Worm (Caenorhabditis elegans) whole organism, mixed stage, embryonic: ENCODE measurements around the gene obr-1.

ENCODE experiments used
- M03D4.4 ChIP-seq: sonication (generic microtip); optimal IDR thresholded peaks from 2 replicates; lab custom pipeline; 2017; ENCODE audit warnings: mild to moderate bottlenecking, missing genetic modification characterization, missing compliant biosample characterization
- bed-3 ChIP-seq: fragments of 200-800 bp; sonication (Bioruptor generic); optimal IDR thresholded peaks from 3 replicates; lab custom pipeline; 2018; ENCODE audit warnings: mild to moderate bottlenecking, missing genetic modification characterization, moderate library complexity, missing compliant biosample characterization
- blmp-1 ChIP-seq: fragments of 150-350 bp; optimal IDR thresholded peaks from 2 replicates; lab custom pipeline; 2014; ENCODE audit warnings: missing biosample characterization, missing genetic modification characterization
- ceh-39 ChIP-seq: fragments of 150-350 bp; optimal IDR thresholded peaks from 2 replicates; lab custom pipeline; 2014; ENCODE audit warnings: missing biosample characterization, missing genetic modification characterization
- ceh-43 ChIP-seq: fragments of 200-800 bp; sonication (Bioruptor generic); optimal IDR thresholded peaks from 2 replicates; lab custom pipeline; 2018; ENCODE audit warnings: mild to moderate bottlenecking, missing genetic modification characterization, moderate library complexity, missing compliant biosample characterization
- ceh-83 ChIP-seq: fragments of 200-800 bp; sonication (Bioruptor generic); optimal IDR thresholded peaks from 2 replicates; lab custom pipeline; 2018; ENCODE audit warnings: mild to moderate bottlenecking, missing genetic modification characterization, missing compliant biosample characterization
- ces-1 ChIP-seq: fragments of 150-350 bp; optimal IDR thresholded peaks from 2 replicates; lab custom pipeline; 2014; ENCODE audit warnings: missing biosample characterization, missing genetic modification reagents, missing genetic modification characterization
- cnd-1 ChIP-seq: fragments of 200-800 bp; sonication (Bioruptor generic); optimal IDR thresholded peaks from 2 replicates; lab custom pipeline; 2018; ENCODE audit warnings: mild to moderate bottlenecking, missing genetic modification characterization, missing compliant biosample characterization
- drap-1 ChIP-seq: fragments of 200-800 bp; sonication (Bioruptor generic); optimal IDR thresholded peaks from 3 replicates; lab custom pipeline; 2018; ENCODE audit warnings: mild to moderate bottlenecking, missing genetic modification characterization, missing compliant biosample characterization
- elt-1 ChIP-seq: sonication (generic microtip); optimal IDR thresholded peaks from 2 replicates; lab custom pipeline; 2017; ENCODE audit warnings: missing genetic modification characterization, mild to moderate bottlenecking, missing compliant biosample characterization, antibody characterized with exemption, moderate library complexity, borderline replicate concordance; ENCODE audit not compliant: insufficient read depth
- elt-3 ChIP-seq: fragments of 150-350 bp; optimal IDR thresholded peaks from 2 replicates; lab custom pipeline; 2014; ENCODE audit warnings: missing biosample characterization, missing genetic modification characterization
- ham-2 ChIP-seq: fragments of 200-800 bp; sonication (Bioruptor generic); optimal IDR thresholded peaks from 2 replicates; lab custom pipeline; 2018; ENCODE audit warnings: mild to moderate bottlenecking, missing genetic modification characterization, missing compliant biosample characterization
- hlh-1 ChIP-seq: fragments of 150-350 bp; optimal IDR thresholded peaks from 2 replicates; lab custom pipeline; 2014; ENCODE audit warnings: missing biosample characterization, missing genetic modification reagents, missing genetic modification characterization
- lin-13 ChIP-seq: fragments of 150-350 bp; optimal IDR thresholded peaks from 2 replicates; lab custom pipeline; 2014; ENCODE audit warnings: missing biosample characterization, missing genetic modification characterization
- lin-32 ChIP-seq: fragments of 200-800 bp; sonication (Bioruptor generic); optimal IDR thresholded peaks from 2 replicates; lab custom pipeline; 2018; ENCODE audit warnings: mild to moderate bottlenecking, missing genetic modification characterization, missing compliant biosample characterization
- mep-1 ChIP-seq: fragments of 150-350 bp; optimal IDR thresholded peaks from 2 replicates; lab custom pipeline; 2017; ENCODE audit warnings: missing biosample characterization, missing genetic modification reagents, missing genetic modification characterization, inconsistent platforms
- mls-2 ChIP-seq: sonication (generic microtip); optimal IDR thresholded peaks from 2 replicates; lab custom pipeline; 2016; ENCODE audit warnings: mild to moderate bottlenecking, missing genetic modification characterization, moderate library complexity, missing compliant biosample characterization
- nhr-12 ChIP-seq: fragments of 150-350 bp; optimal IDR thresholded peaks from 2 replicates; lab custom pipeline; 2014; ENCODE audit warnings: missing biosample characterization, missing genetic modification characterization
- nhr-2 ChIP-seq: fragments of 150-350 bp; optimal IDR thresholded peaks from 2 replicates; lab custom pipeline; 2014; ENCODE audit warnings: missing biosample characterization, missing genetic modification characterization
- nhr-237 ChIP-seq: fragments of 150-350 bp; optimal IDR thresholded peaks from 2 replicates; lab custom pipeline; 2014; ENCODE audit warnings: missing biosample characterization, missing genetic modification characterization
- nhr-28 ChIP-seq: fragments of 150-350 bp; optimal IDR thresholded peaks from 2 replicates; lab custom pipeline; 2014; ENCODE audit warnings: missing biosample characterization, missing genetic modification characterization
- nhr-76 ChIP-seq: sonication (generic microtip); optimal IDR thresholded peaks from 2 replicates; lab custom pipeline; 2017; ENCODE audit warnings: missing biosample characterization, missing genetic modification characterization
- sem-2 ChIP-seq: fragments of 200-800 bp; sonication (Bioruptor generic); optimal IDR thresholded peaks from 2 replicates; lab custom pipeline; 2018; ENCODE audit warnings: mild to moderate bottlenecking, missing genetic modification characterization, missing compliant biosample characterization
- snpc-4 ChIP-seq: fragments of 150-350 bp; optimal IDR thresholded peaks from 2 replicates; lab custom pipeline; 2014; ENCODE audit warnings: missing biosample characterization, missing genetic modification characterization
- sptf-1 ChIP-seq: sonication (generic microtip); optimal IDR thresholded peaks from 2 replicates; lab custom pipeline; 2017; ENCODE audit warnings: mild to moderate bottlenecking, missing genetic modification characterization, moderate library complexity, missing compliant biosample characterization
- tbx-8 ChIP-seq: fragments of 200-800 bp; sonication (Bioruptor generic); optimal IDR thresholded peaks from 2 replicates; lab custom pipeline; 2018; ENCODE audit warnings: mild to moderate bottlenecking, missing genetic modification characterization, moderate library complexity, missing compliant biosample characterization
- unc-120 ChIP-seq: sonication (generic microtip); optimal IDR thresholded peaks from 2 replicates; lab custom pipeline; 2017; ENCODE audit warnings: missing genetic modification characterization, missing compliant biosample characterization; ENCODE audit not compliant: poor library complexity, severe bottlenecking
- unc-39 ChIP-seq: fragments of 150-350 bp; optimal IDR thresholded peaks from 2 replicates; lab custom pipeline; 2014; ENCODE audit warnings: missing biosample characterization, missing genetic modification characterization
- unc-62 ChIP-seq: fragments of 150-350 bp; optimal IDR thresholded peaks from 2 replicates; lab custom pipeline; 2014; ENCODE audit warnings: missing biosample characterization, missing genetic modification reagents, missing genetic modification characterization

obr-1 gene

DNA sequence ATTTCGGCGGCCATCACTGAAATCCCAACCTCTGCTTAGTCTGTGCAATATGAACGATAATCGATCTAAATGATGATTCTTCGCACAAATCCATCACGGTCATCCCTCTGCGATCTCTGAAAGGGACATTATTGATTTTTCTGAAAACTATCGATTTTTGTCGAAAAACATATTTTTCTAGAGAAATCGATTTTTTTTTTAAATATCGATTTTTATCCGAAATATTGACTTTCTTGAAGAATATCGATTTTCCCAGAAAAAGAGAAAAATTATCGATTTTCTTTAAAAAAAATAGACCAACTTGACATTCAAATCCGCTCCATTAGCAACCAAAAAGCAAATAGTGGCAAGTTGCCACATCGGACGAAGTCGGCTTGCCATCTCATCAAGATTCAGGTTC, 16.6 kb upstream of the obr-1 start:
- TF ChIP-seq ham-2 (no peak), unc-62 (GFP tag; lab: Kevin White, UChicago) (no peak)

DNA sequence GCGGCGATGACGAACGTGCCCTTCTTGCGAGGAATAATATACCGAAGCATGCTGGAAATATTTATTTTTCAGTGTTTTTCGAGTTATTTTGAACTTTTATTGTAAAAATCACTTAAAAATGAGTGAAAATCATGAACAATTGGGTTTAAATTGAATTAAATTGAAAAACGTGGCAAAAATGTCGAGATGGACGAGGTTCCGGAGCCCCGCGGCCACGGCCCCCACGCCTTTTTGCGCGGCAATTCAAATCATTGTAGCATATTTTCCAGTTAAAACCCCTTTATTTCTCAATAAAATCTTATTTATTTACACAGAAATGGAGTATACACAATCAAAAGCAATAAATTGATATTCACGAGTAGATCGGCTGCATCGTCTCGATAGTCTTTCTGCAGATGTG, 15.4 kb upstream of the obr-1 start:
- no peak for TF ChIP-seq tbx-8 (GFP tag; lab: Kevin White, UChicago)
- TF ChIP-seq mep-1, result no peak
- no peak for TF ChIP-seq hlh-1 (tag; lab: Kevin White, UChicago)
- TF ChIP-seq lin-13 (tag; lab: Kevin White, UChicago), result no peak
- TF ChIP-seq sem-2, result no peak
- TF ChIP-seq elt-3 (tag; lab: Kevin White, UChicago), result no peak
- no peak for TF ChIP-seq unc-39 (tag; lab: Kevin White, UChicago)
- no peak for TF ChIP-seq lin-32 (GFP tag; lab: Kevin White, UChicago)
- TF ChIP-seq nhr-76, result no peak
- TF ChIP-seq mls-2 (tag; lab: Kevin White, UChicago), result peak; percentile 4
- no peak for TF ChIP-seq ceh-83 (GFP tag; lab: Kevin White, UChicago)
- TF ChIP-seq drap-1 (GFP tag; lab: Kevin White, UChicago), result no peak
- TF ChIP-seq ces-1 (GFP tag; lab: Kevin White, UChicago), result peak; percentile 73

DNA sequence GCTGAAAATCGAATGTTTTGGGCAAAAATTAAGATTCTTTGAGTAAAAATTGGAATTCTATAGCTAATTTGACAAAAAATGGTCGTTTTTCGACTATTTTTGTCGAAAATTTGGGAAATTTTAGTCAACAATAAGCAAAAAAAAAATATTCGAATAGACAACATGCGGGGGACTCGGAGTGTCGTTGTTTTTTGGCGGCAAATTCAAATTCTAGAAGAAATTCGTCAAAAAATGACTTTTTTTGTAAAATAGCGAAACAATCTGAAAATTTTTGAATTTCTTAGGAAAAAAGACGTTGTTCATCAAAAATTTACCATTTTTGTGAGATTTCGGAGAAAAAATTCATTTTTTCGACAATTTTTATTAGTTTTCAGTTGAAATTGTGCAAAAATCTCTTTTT, 13.0 kb upstream of the obr-1 start:
- TF ChIP-seq sem-2, result no peak
- TF ChIP-seq ham-2, result no peak
- TF ChIP-seq snpc-4 (tag; lab: Kevin White, UChicago), result no peak
- TF ChIP-seq unc-120 (tag; lab: Kevin White, UChicago), result no peak
- TF ChIP-seq elt-1 (tag; lab: Kevin White, UChicago), result no peak
- no peak for TF ChIP-seq M03D4.4
- no peak for TF ChIP-seq bed-3 (GFP tag; lab: Kevin White, UChicago)
- TF ChIP-seq drap-1 (GFP tag; lab: Kevin White, UChicago), result no peak
- TF ChIP-seq blmp-1 (tag; lab: Kevin White, UChicago), result no peak
- no peak for TF ChIP-seq nhr-2 (tag; lab: Kevin White, UChicago)
- TF ChIP-seq mls-2 (tag; lab: Kevin White, UChicago), result no peak
- TF ChIP-seq hlh-1 (tag; lab: Kevin White, UChicago), result no peak
- TF ChIP-seq lin-32 (GFP tag; lab: Kevin White, UChicago), result no peak
- no peak for TF ChIP-seq sptf-1 (tag; lab: Kevin White, UChicago)
- TF ChIP-seq nhr-76, result no peak
- TF ChIP-seq ceh-39, result no peak
- TF ChIP-seq mep-1, result no peak
- TF ChIP-seq ceh-43, result no peak

DNA sequence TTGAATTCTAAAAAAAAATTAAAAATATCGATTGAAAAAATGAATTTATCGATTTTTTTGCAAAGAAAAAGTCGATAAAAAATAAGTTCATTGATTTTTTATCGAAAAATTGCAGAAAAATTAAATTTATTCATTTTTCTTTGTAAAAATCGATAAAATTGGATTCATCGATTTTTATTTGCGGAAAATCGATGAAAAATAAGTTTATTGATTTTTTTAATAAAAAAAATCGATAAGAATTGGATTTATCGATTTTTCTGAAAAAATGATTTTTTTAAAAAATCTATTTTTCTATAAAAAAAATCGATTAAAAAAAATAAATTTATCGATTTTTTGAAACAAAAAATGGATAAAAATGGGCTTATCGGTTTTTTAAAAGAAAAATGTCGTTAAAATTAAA, 9.3 kb upstream of the obr-1 start:
- TF ChIP-seq nhr-28 (tag; lab: Kevin White, UChicago) (no peak), nhr-76 (no peak), tbx-8 (GFP tag; lab: Kevin White, UChicago) (no peak), ces-1 (GFP tag; lab: Kevin White, UChicago) (peak; percentile 36), unc-120 (tag; lab: Kevin White, UChicago) (no peak), drap-1 (GFP tag; lab: Kevin White, UChicago) (no peak), hlh-1 (tag; lab: Kevin White, UChicago) (no peak), nhr-2 (tag; lab: Kevin White, UChicago) (no peak)

DNA sequence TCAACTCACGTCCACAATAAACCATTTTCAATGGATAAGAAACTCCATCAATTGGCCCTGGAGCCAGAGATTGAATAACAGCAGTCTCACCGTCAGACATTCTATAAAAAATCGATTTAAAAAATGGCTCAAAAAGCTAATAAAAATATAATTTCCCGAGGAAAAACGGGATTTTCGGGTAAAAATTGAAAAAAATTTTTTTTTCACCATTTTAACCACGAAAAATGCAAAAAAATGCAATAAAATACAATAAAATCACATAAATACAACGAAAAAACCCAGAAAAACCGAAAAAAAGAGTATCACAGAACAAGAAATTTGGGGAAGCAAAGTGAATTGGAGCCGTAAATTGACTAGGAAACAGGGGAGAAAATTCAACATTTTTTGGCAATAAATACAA, 8.1 kb upstream of the obr-1 start, which contains the start of gene Y47D3A.21:
Gene Y47D3A.21, minus strand, starts transcription at position 101 of the 400 bp plus-strand sequence.
- no peak for TF ChIP-seq sem-2
- TF ChIP-seq lin-32 (GFP tag; lab: Kevin White, UChicago), result no peak
- TF ChIP-seq nhr-237 (tag; lab: Kevin White, UChicago), result no peak
- no peak for TF ChIP-seq lin-13 (tag; lab: Kevin White, UChicago)
- TF ChIP-seq mep-1, result no peak
- no peak for TF ChIP-seq unc-39 (tag; lab: Kevin White, UChicago)
- TF ChIP-seq snpc-4 (tag; lab: Kevin White, UChicago), result no peak
- TF ChIP-seq elt-1 (tag; lab: Kevin White, UChicago), result no peak
- TF ChIP-seq M03D4.4, result no peak
- TF ChIP-seq ceh-39, result no peak
- TF ChIP-seq ces-1 (GFP tag; lab: Kevin White, UChicago), result no peak
- TF ChIP-seq nhr-12 (tag; lab: Kevin White, UChicago), result no peak
- TF ChIP-seq blmp-1 (tag; lab: Kevin White, UChicago), result no peak
- no peak for TF ChIP-seq sptf-1 (tag; lab: Kevin White, UChicago)
- TF ChIP-seq nhr-2 (tag; lab: Kevin White, UChicago), result no peak
- no peak for TF ChIP-seq cnd-1 (tag; lab: Kevin White, UChicago)
- no peak for TF ChIP-seq mls-2 (tag; lab: Kevin White, UChicago)
- no peak for TF ChIP-seq unc-62 (GFP tag; lab: Kevin White, UChicago)
- TF ChIP-seq hlh-1 (tag; lab: Kevin White, UChicago), result no peak
- no peak for TF ChIP-seq ceh-43
